Worm (Caenorhabditis elegans) whole organism, dauer: ENCODE measurements around the gene hpo-9.

Experiments
- unc-62 ChIP-seq: sonication (generic microtip); optimal IDR thresholded peaks from 2 replicates; lab custom pipeline; 2017; ENCODE audit warnings: missing biosample characterization, missing genetic modification reagents, missing genetic modification characterization

hpo-9 gene

DNA sequence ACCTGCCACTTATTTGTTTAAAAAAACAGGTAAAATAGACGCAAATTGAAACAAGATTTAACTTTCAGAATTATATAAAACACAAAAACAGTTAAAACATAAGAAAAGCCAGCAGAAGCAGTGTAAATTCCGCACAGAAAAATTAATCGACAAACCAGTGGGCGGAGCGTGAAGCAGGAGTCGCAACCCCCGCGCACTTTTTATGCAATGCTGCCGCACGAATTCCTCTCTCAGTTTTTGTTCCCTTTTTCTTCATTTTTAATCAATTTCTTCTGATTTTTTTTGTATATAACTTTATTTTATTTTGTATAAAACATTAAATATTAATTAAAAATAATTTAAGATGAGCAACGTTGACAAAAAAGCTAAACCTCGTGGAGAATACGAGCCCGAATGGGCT is 6.1 kb downstream of the hpo-9 start, which contains the start of the genes gei-6 and krr-1:
Gene gei-6, minus strand, starts transcription at position 2 of the 400 bp plus-strand sequence.
Gene krr-1, plus strand, starts transcription at position 344 of the 400 bp plus-strand sequence.
- no peak for TF ChIP-seq unc-62 (GFP tag; lab: Kevin White, UChicago)

ce11 chrV:7225894-7226293 is 11.0 kb downstream of the hpo-9 start:
- no peak for TF ChIP-seq unc-62 (GFP tag; lab: Kevin White, UChicago)

DNA sequence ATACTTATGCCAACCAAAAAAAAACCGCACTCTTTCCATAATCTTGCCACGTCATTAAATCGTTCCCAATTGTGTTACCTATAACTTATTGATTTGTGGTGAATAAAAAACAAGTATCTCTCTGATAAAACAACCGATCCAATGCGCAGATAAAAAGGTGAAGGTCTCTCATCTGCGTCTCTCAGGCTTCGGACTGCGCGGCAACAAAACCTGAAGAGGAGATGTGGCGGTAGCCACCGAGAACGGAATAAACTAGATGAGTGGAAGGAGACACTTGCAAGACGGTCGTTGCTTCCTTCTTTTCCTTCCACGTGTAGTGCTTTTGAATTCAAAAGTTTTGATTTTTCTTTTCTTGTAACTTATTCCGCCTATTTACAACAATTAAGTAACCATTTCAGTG is 12.0 kb downstream of the hpo-9 start, which contains the start of gene fkb-3:
Gene fkb-3, plus strand, starts transcription at position 277 of the 400 bp plus-strand sequence.
- TF ChIP-seq unc-62 (GFP tag; lab: Kevin White, UChicago): no peak

DNA sequence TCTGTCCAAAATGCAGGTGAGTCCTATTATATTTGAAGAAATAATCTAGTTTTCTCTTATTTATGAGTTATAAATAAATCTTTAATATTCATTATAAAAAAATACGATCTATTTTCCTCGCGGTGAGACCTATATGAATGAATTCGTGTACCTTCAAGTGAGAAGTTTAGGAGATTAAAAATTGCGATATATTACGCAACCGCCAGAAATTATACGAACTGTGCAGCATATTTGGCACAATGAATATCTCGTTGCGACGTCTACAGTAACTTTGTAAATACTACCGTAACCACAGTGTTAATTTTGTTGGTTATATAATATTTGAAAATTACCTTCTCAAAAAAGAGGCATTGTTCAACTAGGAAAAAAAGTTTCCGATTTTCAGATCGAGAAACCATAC is 12.6 kb downstream of the hpo-9 start:
- no peak for TF ChIP-seq unc-62 (GFP tag; lab: Kevin White, UChicago)

DNA sequence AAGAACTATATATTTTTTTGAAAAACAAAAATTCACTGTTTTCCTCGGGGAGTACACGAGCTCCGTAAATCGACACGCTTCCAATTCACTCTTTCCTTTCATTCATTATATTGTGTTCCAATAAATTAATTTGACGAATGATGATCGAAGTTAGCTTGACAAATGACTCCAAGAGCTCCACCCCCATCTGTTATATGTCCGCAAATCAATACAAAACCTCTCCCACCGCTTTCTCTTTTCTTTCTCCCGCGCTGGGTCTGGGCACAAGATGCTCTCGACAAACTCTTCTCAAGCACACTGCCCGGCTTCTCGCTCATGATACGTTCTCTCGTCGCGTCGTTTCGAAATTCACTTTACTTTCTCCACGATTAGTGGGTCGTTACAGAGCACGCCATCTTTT is 13.0 kb downstream of the hpo-9 start, which contains the start of gene C13F10.1:
Gene C13F10.1, plus strand, starts transcription at position 138 of the 400 bp plus-strand sequence.
- no peak for TF ChIP-seq unc-62 (GFP tag; lab: Kevin White, UChicago)

ce11 chrV:7223152-7223551 is 13.8 kb downstream of the hpo-9 start, which contains the start of gene C13F10.7:
TSS of gene C13F10.7 (minus strand) at chrV:7223252.
- no peak for TF ChIP-seq unc-62 (GFP tag; lab: Kevin White, UChicago)

- no peak for TF ChIP-seq unc-62 (GFP tag; lab: Kevin White, UChicago)
Measured at ce11 chrV:7220973-7221519, 15.9 kb downstream of the hpo-9 start, which contains the start of the genes C13F10.8, C13F10.6 and kxd-1. TSS of gene C13F10.8 (minus strand) at chrV:7221023. TSS of gene C13F10.6 (minus strand) at chrV:7221039. TSS of gene kxd-1 (plus strand) at chrV:7221469.

DNA sequence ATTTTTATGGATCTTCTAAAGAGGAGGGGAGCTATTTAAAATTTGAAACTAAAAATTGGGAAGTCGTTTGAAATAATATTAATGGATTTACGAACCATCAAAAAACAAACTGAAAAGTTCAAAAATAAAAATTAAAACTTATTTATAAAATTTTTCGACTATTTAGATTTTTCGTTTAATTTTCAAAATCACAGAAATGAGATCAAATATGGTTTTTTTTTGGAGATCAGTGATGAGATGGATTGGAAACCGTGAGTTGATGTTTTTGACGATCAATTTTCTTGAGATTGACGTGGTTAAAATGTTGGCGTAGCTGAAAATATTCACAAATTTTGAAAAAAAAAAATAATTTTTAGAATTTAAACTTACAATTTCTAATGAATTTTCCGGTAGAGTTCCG is 17.9 kb downstream of the hpo-9 start, which contains the start of gene C13F10.5:
Gene C13F10.5, minus strand, starts transcription at position 101 of the 400 bp plus-strand sequence.
- TF ChIP-seq unc-62 (GFP tag; lab: Kevin White, UChicago): no peak

DNA sequence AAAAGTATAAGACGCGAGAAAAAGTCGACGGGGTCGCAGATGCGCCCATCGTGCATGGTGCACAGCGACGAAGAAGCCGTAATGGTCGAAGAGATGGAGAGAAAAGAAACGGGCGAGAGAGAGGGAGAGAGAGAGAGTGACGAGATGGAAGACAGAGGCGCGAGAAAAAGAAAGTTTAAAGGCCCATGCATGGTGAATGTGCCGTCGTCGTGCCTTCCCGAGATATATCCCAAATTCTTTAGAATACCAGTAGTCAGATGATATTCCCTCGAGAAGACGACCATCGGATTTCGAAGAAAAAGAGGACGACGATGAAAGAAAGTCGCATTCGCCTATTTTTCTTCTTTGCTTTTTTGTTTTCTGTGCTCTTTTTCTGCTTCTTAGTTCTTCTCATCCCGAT is 20.9 kb downstream of the hpo-9 start:
- TF ChIP-seq unc-62 (GFP tag; lab: Kevin White, UChicago): no peak

ce11 chrV:7214802-7215201 is 22.1 kb downstream of the hpo-9 start, which contains the start of gene soap-1:
TSS of gene soap-1 (minus strand) at chrV:7214902.
- no peak for TF ChIP-seq unc-62 (GFP tag; lab: Kevin White, UChicago)

DNA sequence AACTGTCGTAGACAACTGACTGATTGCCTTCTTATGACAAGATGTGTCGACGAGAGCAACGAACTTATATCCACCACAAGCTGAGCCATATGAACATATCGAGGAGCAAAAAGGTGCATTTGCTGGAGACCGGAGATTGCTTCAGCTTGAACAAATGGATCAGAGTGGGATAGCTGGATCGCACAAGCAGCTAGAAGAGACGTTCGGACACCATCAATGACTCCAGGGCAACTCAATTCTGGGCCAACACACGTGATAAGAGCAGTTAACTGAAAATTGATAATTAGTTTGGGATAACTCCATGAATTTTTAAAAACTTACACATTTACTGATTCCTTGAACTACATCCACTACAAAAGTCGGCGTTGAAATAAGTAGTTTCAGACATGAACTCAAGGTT is 27.9 kb downstream of the hpo-9 start:
- no peak for TF ChIP-seq unc-62 (GFP tag; lab: Kevin White, UChicago)

DNA sequence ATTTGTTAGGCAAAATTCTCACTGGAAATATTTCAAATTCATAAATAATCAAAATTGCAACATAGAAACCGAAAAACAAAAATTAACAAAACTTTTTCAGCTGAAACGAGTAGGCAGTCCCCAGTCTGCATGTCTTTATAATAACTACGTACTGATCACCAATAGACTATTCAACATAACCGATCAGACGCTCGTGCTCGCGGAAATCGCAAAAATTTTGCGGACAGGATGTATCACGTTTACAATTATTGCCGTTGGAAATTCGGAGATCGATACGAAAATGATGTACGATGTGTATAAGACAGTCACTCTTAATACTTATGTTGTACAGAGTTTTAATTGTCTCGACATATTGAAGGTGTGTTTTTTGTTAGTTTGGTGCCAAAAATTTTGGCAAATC is 35.6 kb downstream of the hpo-9 start:
- no peak for TF ChIP-seq unc-62 (GFP tag; lab: Kevin White, UChicago)

DNA sequence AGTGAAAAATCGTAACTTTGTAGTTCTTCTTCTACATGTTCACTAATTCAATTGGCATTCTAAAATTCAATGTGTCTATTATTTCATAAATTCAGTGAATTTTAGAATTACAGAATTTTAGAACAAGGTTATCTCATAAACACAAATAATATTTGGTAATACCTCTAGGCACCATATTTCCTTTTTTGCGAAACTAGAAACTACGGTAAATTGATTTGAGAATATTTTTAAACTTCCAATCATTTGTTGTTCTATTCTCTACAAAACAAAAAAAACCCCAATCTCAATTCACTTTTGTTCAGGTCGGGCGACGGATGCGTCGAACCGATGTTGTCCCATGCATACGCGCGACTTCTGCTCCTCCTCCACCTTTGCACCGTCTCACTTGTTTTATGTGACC is 37.0 kb downstream of the hpo-9 start, which contains the start of gene F09G2.1:
Gene F09G2.1, plus strand, starts transcription at position 301 of the 400 bp plus-strand sequence.
- no peak for TF ChIP-seq unc-62 (GFP tag; lab: Kevin White, UChicago)

- TF ChIP-seq unc-62 (GFP tag; lab: Kevin White, UChicago): no peak
Measured at ce11 chrV:7199077-7199476, 37.9 kb downstream of the hpo-9 start.

ce11 chrV:7198403-7198802 is 38.5 kb downstream of the hpo-9 start:
- no peak for TF ChIP-seq unc-62 (GFP tag; lab: Kevin White, UChicago)

ce11 chrV:7197036-7197435 is 39.9 kb downstream of the hpo-9 start:
- TF ChIP-seq unc-62 (GFP tag; lab: Kevin White, UChicago): no peak

DNA sequence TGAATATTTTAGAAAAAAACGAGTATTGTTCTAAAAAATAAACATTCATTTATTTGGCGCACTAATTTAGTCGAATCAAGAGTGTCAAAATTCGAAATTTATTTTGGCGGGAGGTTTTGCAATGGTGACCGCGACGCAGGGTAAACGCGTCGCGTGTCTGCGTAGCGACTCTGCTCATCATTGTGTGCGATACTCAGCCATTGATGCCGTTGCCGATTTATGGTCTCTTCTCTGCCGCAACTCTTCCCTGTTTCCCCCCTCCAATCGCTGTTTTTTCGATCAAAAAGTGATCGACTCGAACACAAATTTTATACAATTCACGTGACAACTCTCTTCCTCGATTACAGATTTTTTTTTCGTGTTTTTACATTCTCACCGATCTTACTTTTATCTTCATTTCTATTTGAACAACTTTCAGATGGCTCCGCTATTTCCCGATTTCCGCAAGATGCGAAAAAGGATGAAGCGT is 40.4 kb downstream of the hpo-9 start, which contains the start of gene F09G2.2:
Gene F09G2.2, plus strand, starts transcription at position 419 of the 469 bp plus-strand sequence.
- no peak for TF ChIP-seq unc-62 (GFP tag; lab: Kevin White, UChicago)
